Worm (Caenorhabditis elegans): ENCODE data around the gene B0304.4.
A peak's percentile ranks its signal among the peaks of the same experiment; 100 is the strongest.

Gene B0304.4

DNA sequence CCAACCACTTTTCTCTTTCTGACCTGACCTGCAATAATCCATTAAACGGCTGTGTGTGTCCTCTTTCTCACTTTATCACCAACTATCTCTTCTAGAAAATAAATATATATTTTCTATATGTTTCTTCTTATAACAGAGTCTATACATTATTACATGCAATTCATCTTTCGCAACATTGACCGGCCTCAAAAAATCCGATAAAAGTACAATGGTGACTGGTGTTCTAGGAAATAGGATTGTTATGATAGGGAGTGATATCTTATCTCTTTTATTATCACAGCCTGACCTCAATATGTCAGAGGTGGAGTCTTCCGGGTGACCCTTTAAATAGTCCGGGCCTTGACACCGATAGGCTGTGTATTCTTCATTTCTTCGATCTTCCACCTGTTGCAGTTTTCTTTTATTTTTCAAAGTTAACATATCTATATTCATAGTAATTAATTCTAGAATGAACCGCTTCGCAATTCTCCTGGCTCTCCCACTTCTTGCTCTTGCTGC, 39.5 kb upstream of the B0304.4 start, which contains the start of gene dao-2:
Gene dao-2 (plus strand): TSS at position 448 of the 498 bp plus-strand sequence.
- no peak for TF ChIP-seq ceh-16 (tag; optimal IDR thresholded peaks at IDR 0.05)
- peak; percentile 98 for TF ChIP-seq nhr-23 (tag; optimal IDR thresholded peaks at IDR 0.05)
- TF ChIP-seq nhr-237 (tag; optimal IDR thresholded peaks at IDR 0.05), result no peak
- peak in 2 of 3 experiments; percentile 56 to 75 for TF ChIP-seq elt-3 (tag; optimal IDR thresholded peaks at IDR 0.05)
- TF ChIP-seq lin-15B (tag; optimal IDR thresholded peaks at IDR 0.05), result no peak
- TF ChIP-seq lsy-12 (tag; optimal IDR thresholded peaks at IDR 0.05), result peak; percentile 21

DNA sequence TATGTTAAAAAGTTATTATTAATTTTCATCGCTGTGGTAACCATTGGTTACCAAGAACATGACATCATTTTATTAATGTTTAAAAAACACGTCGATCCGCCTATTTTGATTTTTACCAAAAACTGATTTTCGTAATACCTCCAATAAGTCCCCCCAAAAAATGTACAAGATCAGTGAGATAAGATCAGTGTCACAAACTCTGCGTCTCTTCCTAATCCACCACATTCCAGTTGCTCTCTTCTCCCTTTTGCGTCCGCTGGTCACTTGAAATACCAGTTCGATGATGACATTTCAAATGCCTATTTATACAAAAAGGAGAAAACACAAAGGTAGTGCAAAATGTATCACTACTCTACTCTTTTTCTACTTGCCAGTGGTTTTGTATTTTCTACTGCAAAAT, 37.0 kb upstream of the B0304.4 start, which contains the start of gene M03A1.8:
Gene M03A1.8 (plus strand): TSS at position 269 of the 400 bp plus-strand sequence.
- TF ChIP-seq fos-1 (tag; optimal IDR thresholded peaks at IDR 0.05), result no peak
- TF ChIP-seq nfya-1 (tag; optimal IDR thresholded peaks at IDR 0.05; ENCODE audit: insufficient read depth), result no peak
- TF ChIP-seq fkh-2 (tag; optimal IDR thresholded peaks at IDR 0.05), result no peak
- TF ChIP-seq ceh-28 (tag; optimal IDR thresholded peaks at IDR 0.05), result no peak
- TF ChIP-seq elt-3 (tag; optimal IDR thresholded peaks at IDR 0.05), result no peak
- no peak for TF ChIP-seq nhr-77 (tag; optimal IDR thresholded peaks at IDR 0.05)
- TF ChIP-seq lin-39 (tag; optimal IDR thresholded peaks at IDR 0.05), result no peak
- TF ChIP-seq aly-2 (tag; optimal IDR thresholded peaks at IDR 0.05), result no peak
- peak; percentile 40 for TF ChIP-seq lsy-12 (tag; optimal IDR thresholded peaks at IDR 0.05)
- peak; percentile 1 for TF ChIP-seq elt-1 (tag; optimal IDR thresholded peaks at IDR 0.05)
- TF ChIP-seq nhr-43 (tag; optimal IDR thresholded peaks at IDR 0.05; ENCODE audit: poor library complexity, severe bottlenecking), result peak; percentile 1
- no peak for TF ChIP-seq mml-1 (tag; optimal IDR thresholded peaks at IDR 0.05)
- TF ChIP-seq unc-39 (tag; optimal IDR thresholded peaks at IDR 0.05), result no peak
- TF ChIP-seq nhr-25 (tag; optimal IDR thresholded peaks at IDR 0.05), result no peak
- no peak for TF ChIP-seq R02D3.7 (tag; optimal IDR thresholded peaks at IDR 0.05)
- no peak for TF ChIP-seq elt-2 (tag; optimal IDR thresholded peaks at IDR 0.05)
- no peak for TF ChIP-seq pha-4 (tag; optimal IDR thresholded peaks at IDR 0.05)
- no peak for TF ChIP-seq nhr-12 (tag; optimal IDR thresholded peaks at IDR 0.05)
- TF ChIP-seq daf-12 (tag; optimal IDR thresholded peaks at IDR 0.05), result no peak
- no peak for TF ChIP-seq lin-15B (tag; optimal IDR thresholded peaks at IDR 0.05)
- TF ChIP-seq ceh-16 (tag; optimal IDR thresholded peaks at IDR 0.05), result no peak
- peak; percentile 34 for TF ChIP-seq nhr-23 (tag; optimal IDR thresholded peaks at IDR 0.05)
- TF ChIP-seq snpc-4 (tag; optimal IDR thresholded peaks at IDR 0.05), result no peak
- no peak for TF ChIP-seq pqm-1 (tag; optimal IDR thresholded peaks at IDR 0.05)

DNA sequence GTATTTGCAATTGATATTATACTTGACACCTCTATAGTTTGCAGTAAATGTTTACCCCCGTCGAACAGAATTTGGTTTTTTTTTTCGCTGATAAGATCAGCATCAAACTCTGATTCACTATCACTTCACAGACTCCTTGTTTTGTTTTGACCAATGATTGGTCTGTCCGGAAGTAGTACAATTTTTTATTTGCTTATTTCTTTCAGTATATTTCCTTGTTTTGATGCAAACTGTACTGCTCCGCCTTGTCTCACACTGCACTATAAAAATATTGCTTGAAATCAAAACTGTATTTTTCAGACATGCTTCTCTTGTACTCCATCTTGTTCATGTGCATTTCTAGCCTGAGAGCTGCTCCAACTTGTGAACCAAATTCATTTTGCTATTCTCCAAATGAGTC, 34.5 kb upstream of the B0304.4 start, which contains the start of gene M03A1.3:
Gene M03A1.3 (plus strand): TSS at position 301 of the 400 bp plus-strand sequence.
- TF ChIP-seq zag-1 (tag; optimal IDR thresholded peaks at IDR 0.05) (no peak), egl-27 (tag; optimal IDR thresholded peaks at IDR 0.05) (no peak), unc-39 (tag; optimal IDR thresholded peaks at IDR 0.05) (no peak), eor-1 (tag; optimal IDR thresholded peaks at IDR 0.05) (no peak), ztf-11 (tag; optimal IDR thresholded peaks at IDR 0.05) (no peak), nhr-28 (tag; optimal IDR thresholded peaks at IDR 0.05) (no peak), sea-2 (GFP tag; optimal IDR thresholded peaks at IDR 0.05) (no peak), mdl-1 (tag; optimal IDR thresholded peaks at IDR 0.05) (no peak), pha-4 (tag; optimal IDR thresholded peaks at IDR 0.05) (no peak), ceh-16 (tag; optimal IDR thresholded peaks at IDR 0.05) (no peak), lin-39 (tag; optimal IDR thresholded peaks at IDR 0.05) (no peak), nhr-23 (tag; optimal IDR thresholded peaks at IDR 0.05) (no peak)

DNA sequence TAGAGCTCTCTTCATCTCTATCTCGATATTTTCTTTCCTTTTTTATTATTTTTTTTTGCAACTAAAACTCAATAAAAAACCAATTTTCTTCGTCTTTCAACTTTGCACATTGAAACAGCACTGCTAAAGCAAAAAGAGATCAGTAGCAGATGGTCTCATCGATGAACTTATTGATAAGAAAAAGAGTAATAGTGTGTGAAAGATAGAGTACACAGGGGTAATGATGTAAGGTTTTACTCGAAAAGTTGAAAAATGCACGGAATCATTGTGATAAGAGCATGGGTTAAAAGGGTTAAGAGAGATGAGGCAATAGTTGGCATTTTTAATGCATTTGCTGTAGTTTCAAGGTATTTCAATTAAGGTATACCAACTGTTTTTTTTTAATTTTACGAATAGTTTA, 29.1 kb upstream of the B0304.4 start:
- peak; percentile 76 for TF ChIP-seq elt-2 (tag; optimal IDR thresholded peaks at IDR 0.05)
- peak; percentile 83 for TF ChIP-seq pqm-1 (tag; optimal IDR thresholded peaks at IDR 0.05)
- no peak for TF ChIP-seq ztf-11 (tag; optimal IDR thresholded peaks at IDR 0.05)
- TF ChIP-seq mdl-1 (tag; optimal IDR thresholded peaks at IDR 0.05), result no peak
- TF ChIP-seq nhr-23 (tag; optimal IDR thresholded peaks at IDR 0.05), result no peak
- TF ChIP-seq sea-2 (GFP tag; optimal IDR thresholded peaks at IDR 0.05), result no peak
- TF ChIP-seq elt-1 (tag; optimal IDR thresholded peaks at IDR 0.05), result no peak
- TF ChIP-seq nhr-11 (tag; optimal IDR thresholded peaks at IDR 0.05), result no peak
- no peak for TF ChIP-seq egl-5 (tag; optimal IDR thresholded peaks at IDR 0.05)
- TF ChIP-seq ztf-4 (tag; optimal IDR thresholded peaks at IDR 0.05), result peak; percentile 38
- TF ChIP-seq nfya-1 (tag; optimal IDR thresholded peaks at IDR 0.05; ENCODE audit: insufficient read depth), result no peak
- no peak for TF ChIP-seq elt-3 (tag; optimal IDR thresholded peaks at IDR 0.05)
- TF ChIP-seq unc-62 (GFP tag; optimal IDR thresholded peaks at IDR 0.05), result no peak
- no peak for TF ChIP-seq eor-1 (tag; optimal IDR thresholded peaks at IDR 0.05)
- no peak for TF ChIP-seq lin-15B (tag; optimal IDR thresholded peaks at IDR 0.05)
- no peak for TF ChIP-seq hmg-11 (tag; optimal IDR thresholded peaks at IDR 0.05)
- no peak for TF ChIP-seq jun-1 (tag; optimal IDR thresholded peaks at IDR 0.05)
- TF ChIP-seq lin-39 (tag; optimal IDR thresholded peaks at IDR 0.05), result no peak

Measured in whole organism, L3 larva.